Fruit fly (Drosophila melanogaster): Measurements from ENCODE around the gene FoxP.

Gene FoxP

DNA sequence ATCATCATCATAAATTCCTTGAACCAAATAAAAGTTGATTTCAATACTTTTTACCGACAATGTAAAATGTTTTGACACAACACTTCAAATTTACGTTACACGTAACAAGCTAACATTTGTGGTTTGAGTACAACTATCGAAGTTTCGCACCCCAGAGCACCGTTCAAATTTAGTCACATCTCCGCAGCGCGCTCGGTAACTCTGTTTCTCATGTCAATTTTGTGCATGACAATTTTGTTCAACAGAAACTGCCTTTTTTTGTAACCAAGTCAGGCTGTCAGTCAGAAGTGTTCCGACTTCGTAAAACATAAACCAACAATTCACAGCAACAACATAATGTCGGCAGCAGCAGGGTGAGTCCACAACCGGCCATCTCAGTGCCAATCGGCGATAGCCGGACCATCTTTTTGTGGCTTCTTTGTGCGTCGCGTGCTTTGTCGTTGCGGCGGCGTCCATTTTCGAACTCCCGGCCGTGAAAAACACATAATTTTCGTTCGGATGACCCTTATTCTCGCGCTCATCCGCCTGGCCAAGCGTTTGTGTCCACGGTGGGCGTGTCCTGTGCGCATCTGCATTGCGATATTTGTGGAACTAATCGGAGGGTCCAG, 52.8 kb downstream of the FoxP start, which contains the start of gene p23 (continued):
- TF ChIP-seq nerfin-2 (GFP tag; IDR thresholded peaks at IDR 0.05; ENCODE audit: partially characterized antibody) (0 out of 2 replicates have a peak, but pooled peaks have one; percentile 50), da (GFP tag; optimal IDR thresholded peaks at IDR 0.05) (no peak), CG2120 (GFP tag; optimal IDR thresholded peaks at IDR 0.05) (no peak), CG32532 (GFP tag; IDR thresholded peaks at IDR 0.05) (peak; percentile 27; the same call in 1 of the 2 replicates), Eip74EF (GFP tag; optimal IDR thresholded peaks at IDR 0.05) (no peak), fd96Cb (tag; optimal IDR thresholded peaks at IDR 0.05) (no peak), ttk (GFP tag; IDR thresholded peaks at IDR 0.05) (no peak), Ravus (GFP tag; IDR thresholded peaks at IDR 0.05) (no peak), stwl (tag; optimal IDR thresholded peaks at IDR 0.05) (peak; percentile 62), Lhr (GFP tag; optimal IDR thresholded peaks at IDR 0.05) (peak; percentile 92), E2f1 (GFP tag; IDR thresholded peaks at IDR 0.05) (no peak), bbx (GFP tag; IDR thresholded peaks at IDR 0.05; ENCODE audit: partially characterized antibody) (peak; percentile 60), pum (GFP tag; optimal IDR thresholded peaks at IDR 0.05) (no peak), Bdp1 (GFP tag; optimal IDR thresholded peaks at IDR 0.05) (peak; percentile 15), zen (tag; optimal IDR thresholded peaks at IDR 0.05) (no peak), slbo (GFP tag; IDR thresholded peaks at IDR 0.05) (no peak), HLH4C (GFP tag; IDR thresholded peaks at IDR 0.05; ENCODE audit: partially characterized antibody) (0 out of 3 replicates have a peak, but pooled peaks have one; percentile 17), Nf-YA (GFP tag; IDR thresholded peaks at IDR 0.05) (no peak), Scr (GFP tag; IDR thresholded peaks at IDR 0.05; ENCODE audit: partially characterized antibody) (peak; percentile 43; the same call in 1 of the 2 replicates), ATbp (GFP tag; optimal IDR thresholded peaks at IDR 0.05) (no peak), CG12769 (tag; optimal IDR thresholded peaks at IDR 0.05) (no peak), so (GFP tag; IDR thresholded peaks at IDR 0.05) (no peak), CG8944 (GFP tag; optimal IDR thresholded peaks at IDR 0.05) (no peak), lola (GFP tag; optimal IDR thresholded peaks at IDR 0.05) (no peak), CG12219 (GFP tag; optimal IDR thresholded peaks at IDR 0.05) (no peak), Sry-β (GFP tag; optimal IDR thresholded peaks at IDR 0.05) (no peak), CG16779 (GFP tag; IDR thresholded peaks at IDR 0.05) (no peak), toy (GFP tag; IDR thresholded peaks at IDR 0.05) (no peak), yki (optimal IDR thresholded peaks at IDR 0.05) (no peak), Mes4 (GFP tag; optimal IDR thresholded peaks at IDR 0.05) (no peak), crol (GFP tag; IDR thresholded peaks at IDR 0.05) (no peak), CG17361 (GFP tag; IDR thresholded peaks at IDR 0.05) (no peak; the same call in 2 of the 3 replicates), ssp (GFP tag; IDR thresholded peaks at IDR 0.05) (no peak), CG1792 (GFP tag; optimal IDR thresholded peaks at IDR 0.05) (no peak), CG4707 (GFP tag; optimal IDR thresholded peaks at IDR 0.05) (no peak), pzg (GFP tag; optimal IDR thresholded peaks at IDR 0.05) (peak; percentile 97), sisA (GFP tag; IDR thresholded peaks at IDR 0.05) (no peak), Lim3 (GFP tag; IDR thresholded peaks at IDR 0.05) (no peak), CG11093 (GFP tag; IDR thresholded peaks at IDR 0.05) (no peak), Neu2 (GFP tag; optimal IDR thresholded peaks at IDR 0.05; ENCODE audit: borderline replicate concordance) (no peak), CG9727 (GFP tag; optimal IDR thresholded peaks at IDR 0.05) (no peak), Asciz (GFP tag; optimal IDR thresholded peaks at IDR 0.05) (no peak), trem (tag; optimal IDR thresholded peaks at IDR 0.05) (peak; percentile 75), CG4282 (GFP tag; optimal IDR thresholded peaks at IDR 0.05) (no peak), CG30020 (tag; optimal IDR thresholded peaks at IDR 0.05) (no peak), kni (GFP tag; optimal IDR thresholded peaks at IDR 0.05) (no peak), Ets97D (GFP tag; optimal IDR thresholded peaks at IDR 0.05) (peak; percentile 75), sna (GFP tag; IDR thresholded peaks at IDR 0.05; ENCODE audit: partially characterized antibody) (no peak), CG14860 (GFP tag; IDR thresholded peaks at IDR 0.05; ENCODE audit: partially characterized antibody) (no peak; the same call in 2 of the 3 replicates), Hr3 (GFP tag; optimal IDR thresholded peaks at IDR 0.05) (no peak)
